Fruit fly (Drosophila melanogaster) whole organism, pupa: ENCODE measurements around the gene CG13051.

Experiments
- CG10348 ChIP-seq: fragments of 200-800 bp; sonication (Bioruptor generic); IDR thresholded peaks from 2 replicates; pipeline ENCODE4 v1.3.6; 2022; ENCODE audit warnings: missing biosample characterization, missing genetic modification characterization
- CG12605 ChIP-seq: fragments of 200-800 bp; sonication (Bioruptor generic); IDR thresholded peaks from 2 replicates; pipeline ENCODE4 v1.3.6; 2022; ENCODE audit warnings: missing biosample characterization, missing genetic modification characterization
- CG13204 ChIP-seq: fragments of 200-800 bp; sonication (Bioruptor generic); optimal IDR thresholded peaks from 2 replicates; lab custom pipeline; 2018; ENCODE audit warnings: missing biosample characterization, mild to moderate bottlenecking, missing genetic modification characterization, moderate library complexity
- CG14655 ChIP-seq: fragments of 200-800 bp; sonication (Bioruptor generic); optimal IDR thresholded peaks from 3 replicates; lab custom pipeline; 2017; ENCODE audit warnings: mild to moderate bottlenecking, missing biosample characterization, missing genetic modification reagents, missing genetic modification characterization
- CG15710 ChIP-seq: fragments of 200-800 bp; sonication (Bioruptor generic); optimal IDR thresholded peaks from 2 replicates; lab custom pipeline; 2018; ENCODE audit warnings: missing biosample characterization, mild to moderate bottlenecking, missing genetic modification characterization, moderate library complexity
- CG17806 ChIP-seq: fragments of 200-800 bp; sonication (Bioruptor generic); optimal IDR thresholded peaks from 2 replicates; lab custom pipeline; 2018; ENCODE audit warnings: missing biosample characterization, mild to moderate bottlenecking, missing genetic modification characterization, moderate library complexity
- CG32121 ChIP-seq: fragments of 200-800 bp; sonication (Bioruptor generic); IDR thresholded peaks from 2 replicates; pipeline ENCODE4 v1.3.6; 2022; ENCODE audit warnings: missing biosample characterization, missing genetic modification characterization
- CG34367 ChIP-seq: fragments of 200-800 bp; sonication (Bioruptor generic); optimal IDR thresholded peaks from 2 replicates; lab custom pipeline; 2018; ENCODE audit warnings: missing biosample characterization, mild to moderate bottlenecking, missing genetic modification characterization
- CG4496 ChIP-seq: fragments of 200-800 bp; sonication (Bioruptor generic); IDR thresholded peaks from 3 replicates; pipeline ENCODE4 v1.3.6; 2022; ENCODE audit warnings: missing biosample characterization, missing genetic modification characterization
- CG8159 ChIP-seq: fragments of 200-800 bp; sonication (Bioruptor generic); optimal IDR thresholded peaks from 3 replicates; lab custom pipeline; 2018; ENCODE audit warnings: missing biosample characterization, mild to moderate bottlenecking, missing genetic modification characterization, moderate library complexity
- CG8301 ChIP-seq: fragments of 200-800 bp; sonication (Bioruptor generic); optimal IDR thresholded peaks from 2 replicates; lab custom pipeline; 2018; ENCODE audit warnings: missing biosample characterization, mild to moderate bottlenecking, missing genetic modification characterization
- CG9948 ChIP-seq: fragments of 200-800 bp; sonication (Bioruptor generic); optimal IDR thresholded peaks from 2 replicates; lab custom pipeline; 2018; ENCODE audit warnings: missing biosample characterization, mild to moderate bottlenecking, missing genetic modification characterization, moderate library complexity
- D1 ChIP-seq: fragments of 200-800 bp; sonication (Bioruptor generic); optimal IDR thresholded peaks from 2 replicates; lab custom pipeline; 2018; ENCODE audit warnings: missing biosample characterization, mild to moderate bottlenecking, missing genetic modification characterization, moderate library complexity
- EcR ChIP-seq: fragments of 200-800 bp; sonication (Bioruptor generic); optimal IDR thresholded peaks from 3 replicates; lab custom pipeline; 2019; ENCODE audit warnings: missing biosample characterization, missing genetic modification characterization, mild to moderate bottlenecking, moderate library complexity, missing genetic modification reagents
- Ets98B ChIP-seq: fragments of 200-800 bp; sonication (Bioruptor generic); IDR thresholded peaks from 2 replicates; pipeline ENCODE4 v1.3.6; 2022; ENCODE audit warnings: missing biosample characterization, missing genetic modification characterization
- Pif1A ChIP-seq: fragments of 200-800 bp; sonication (Bioruptor generic); optimal IDR thresholded peaks from 3 replicates; lab custom pipeline; 2016; ENCODE audit warnings: missing biosample characterization, missing genetic modification characterization
- Pif1B ChIP-seq: fragments of 200-800 bp; sonication (Bioruptor generic); optimal IDR thresholded peaks from 3 replicates; lab custom pipeline; 2016; ENCODE audit warnings: missing biosample characterization, missing genetic modification characterization
- Snoo ChIP-seq: fragments of 200-800 bp; sonication (Bioruptor generic); optimal IDR thresholded peaks from 3 replicates; lab custom pipeline; 2017; ENCODE audit warnings: missing biosample characterization, mild to moderate bottlenecking, missing genetic modification characterization, inconsistent platforms
- fd96Ca ChIP-seq: fragments of 200-800 bp; sonication (Bioruptor generic); IDR thresholded peaks from 3 replicates; pipeline ENCODE4 v1.3.6; 2022; ENCODE audit warnings: missing biosample characterization, missing genetic modification characterization
- gl ChIP-seq: fragments of 200-800 bp; sonication (Bioruptor generic); optimal IDR thresholded peaks from 2 replicates; lab custom pipeline; 2018; ENCODE audit warnings: missing biosample characterization, mild to moderate bottlenecking, missing genetic modification characterization
- rn ChIP-seq: fragments of 200-800 bp; sonication (Bioruptor generic); IDR thresholded peaks from 2 replicates; pipeline ENCODE4 v1.3.6; 2022; ENCODE audit warnings: missing biosample characterization, missing genetic modification characterization

CG13051 gene

DNA sequence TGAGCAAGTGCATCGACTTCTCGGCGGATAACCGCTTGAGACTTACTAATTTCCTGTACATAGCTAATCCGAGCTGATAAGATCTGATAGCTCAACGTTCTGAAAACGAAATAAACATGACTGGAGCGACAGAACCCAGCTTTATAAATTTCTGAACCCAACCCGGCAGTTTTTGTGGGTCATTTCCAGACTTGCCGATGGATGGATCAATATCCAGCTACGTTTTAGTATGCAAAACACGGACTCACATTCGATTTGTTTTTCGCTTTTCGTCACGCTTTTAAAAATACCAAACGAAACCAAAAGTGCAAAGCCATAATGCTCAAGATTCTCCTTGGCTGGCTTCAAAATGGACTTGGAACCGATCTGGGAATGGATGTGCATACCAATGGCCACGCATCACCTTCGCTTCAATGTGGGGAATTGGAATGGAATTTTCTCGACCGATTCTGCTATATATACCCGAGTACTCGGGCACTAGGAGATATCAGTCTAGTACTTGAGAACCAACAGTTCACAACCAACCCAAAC lies 6.0 kb upstream of the CG13051 start, which contains the start of the genes CG34248 and CG13067:
Gene CG34248 (minus strand): TSS at position 101 of the 531 bp plus-strand sequence.
Gene CG13067 (plus strand): TSS at position 481 of the 531 bp plus-strand sequence.
- TF ChIP-seq CG10348 (GFP tag; lab: Robert Waterston, UW) (no peak), D1 (tag; lab: Kevin White, UChicago) (no peak), CG9948 (tag; lab: Kevin White, UChicago) (no peak), CG13204 (no peak), CG8159 (tag; lab: Kevin White, UChicago) (no peak), CG4496 (GFP tag; lab: Robert Waterston, UW) (no peak)
- TF ChIP-seq, all 21 proteins: peak for 0

dm6 chr3L:16269092-16269491 lies 4.2 kb upstream of the CG13051 start, which contains the start of gene CG13068:
Gene CG13068 (plus strand): TSS chr3L:16269392.
- TF ChIP-seq Ets98B (no peak), Pif1A (GFP tag; lab: Kevin White, UChicago) (no peak), CG4496 (GFP tag; lab: Robert Waterston, UW) (no peak), rn (GFP tag; lab: Robert Waterston, UW) (no peak), Pif1B (no peak), CG17806 (no peak), fd96Ca (GFP tag; lab: Robert Waterston, UW) (no peak), CG9948 (tag; lab: Kevin White, UChicago) (no peak), CG8159 (tag; lab: Kevin White, UChicago) (no peak), CG12605 (GFP tag; lab: Robert Waterston, UW) (no peak), Snoo (tag; lab: Kevin White, UChicago) (no peak), CG10348 (GFP tag; lab: Robert Waterston, UW) (no peak), CG14655 (GFP tag; lab: Kevin White, UChicago) (no peak), CG15710 (tag; lab: Kevin White, UChicago) (no peak)
- TF ChIP-seq, all 21 proteins: peak for 0

DNA sequence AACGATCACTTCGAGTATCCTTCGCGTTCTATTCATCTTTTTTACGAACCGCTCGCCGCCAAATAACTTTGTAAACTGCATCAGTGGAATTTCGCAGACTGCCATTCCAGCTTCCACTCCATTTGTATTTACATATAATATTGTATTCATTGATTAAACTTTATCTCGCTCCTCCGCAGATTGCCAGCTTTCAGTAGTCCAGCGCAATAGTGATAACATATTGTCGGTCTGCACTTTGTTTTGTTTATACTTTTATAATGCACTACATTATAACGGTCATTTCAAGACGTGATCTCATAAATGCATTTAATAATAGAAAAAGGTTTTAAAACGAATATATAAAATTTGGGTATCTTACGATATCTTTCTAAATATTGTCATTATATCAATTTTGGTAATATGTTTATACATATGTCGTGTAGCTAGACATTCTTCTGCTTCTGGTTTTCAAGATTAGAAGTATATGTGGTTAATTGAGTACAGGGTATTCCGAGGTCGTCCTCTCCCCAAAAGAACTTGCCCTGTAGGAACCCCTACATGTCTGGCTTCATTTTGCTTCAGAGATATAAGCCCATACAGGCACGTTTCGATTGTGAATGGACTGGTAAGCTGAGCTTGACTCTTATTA lies 3.3 kb upstream of the CG13051 start, which contains the start of gene CG4950:
Gene CG4950 (minus strand): TSS at position 51 of the 628 bp plus-strand sequence.
- TF ChIP-seq CG17806 (peak; percentile 57), gl (tag; lab: Kevin White, UChicago) (peak; percentile 12), CG15710 (tag; lab: Kevin White, UChicago) (peak; percentile 73), CG9948 (tag; lab: Kevin White, UChicago) (peak; percentile 53), CG12605 (GFP tag; lab: Robert Waterston, UW) (no peak), Pif1B (peak; percentile 10), CG34367 (tag; lab: Kevin White, UChicago) (peak; percentile 45), CG32121 (GFP tag; lab: Robert Waterston, UW) (no peak), CG14655 (GFP tag; lab: Kevin White, UChicago) (peak; percentile 65), D1 (tag; lab: Kevin White, UChicago) (no peak), fd96Ca (GFP tag; lab: Robert Waterston, UW) (no peak), Snoo (tag; lab: Kevin White, UChicago) (no peak), CG8159 (tag; lab: Kevin White, UChicago) (peak; percentile 75), CG8301 (tag; lab: Kevin White, UChicago) (peak; percentile 45), rn (GFP tag; lab: Robert Waterston, UW) (no peak), Pif1A (GFP tag; lab: Kevin White, UChicago) (peak; percentile 22), Ets98B (no peak), EcR (GFP tag; lab: Kevin White, UChicago) (no peak), CG4496 (GFP tag; lab: Robert Waterston, UW) (no peak; the same call in 2 of the 3 replicates), CG13204 (no peak), CG10348 (GFP tag; lab: Robert Waterston, UW) (no peak)
- TF ChIP-seq, all 21 proteins: peak for 10

DNA sequence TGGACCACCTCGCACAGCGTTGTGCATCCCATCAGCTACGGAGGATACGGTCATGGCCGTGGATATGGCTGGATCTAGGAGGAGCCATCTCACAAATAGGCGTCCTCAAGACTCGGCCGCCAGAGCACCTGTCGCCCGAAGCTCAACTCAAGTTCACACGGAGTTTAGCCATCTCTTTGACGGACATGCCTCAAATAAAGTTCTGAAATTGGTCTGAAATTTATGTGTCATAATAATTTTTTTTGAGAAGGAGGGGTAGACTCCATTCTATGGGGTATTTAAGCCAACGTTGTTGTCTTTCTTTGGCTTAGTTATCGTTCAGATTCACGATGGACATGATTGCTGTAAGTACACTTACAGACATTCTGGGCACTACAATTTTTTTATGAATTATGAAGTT lies 1.9 kb downstream of the CG13051 start, which contains the start of gene CG13070:
Gene CG13070 (plus strand): TSS at position 301 of the 400 bp plus-strand sequence.
- TF ChIP-seq gl (tag; lab: Kevin White, UChicago): no peak
- TF ChIP-seq CG12605 (GFP tag; lab: Robert Waterston, UW): no peak
- no peak for TF ChIP-seq CG15710 (tag; lab: Kevin White, UChicago)
- TF ChIP-seq Ets98B: no peak
- no peak for TF ChIP-seq CG34367 (tag; lab: Kevin White, UChicago)
- no peak for TF ChIP-seq CG8159 (tag; lab: Kevin White, UChicago)
- TF ChIP-seq Snoo (tag; lab: Kevin White, UChicago): no peak
- no peak for TF ChIP-seq CG13204
- no peak for TF ChIP-seq CG8301 (tag; lab: Kevin White, UChicago)
- TF ChIP-seq, all 21 proteins: peak for 0

- TF ChIP-seq CG13204 (no peak), CG9948 (tag; lab: Kevin White, UChicago) (no peak), gl (tag; lab: Kevin White, UChicago) (no peak), CG17806 (no peak), CG8301 (tag; lab: Kevin White, UChicago) (no peak), fd96Ca (GFP tag; lab: Robert Waterston, UW) (no peak), Pif1B (no peak), CG15710 (tag; lab: Kevin White, UChicago) (no peak), CG4496 (GFP tag; lab: Robert Waterston, UW) (no peak), D1 (tag; lab: Kevin White, UChicago) (no peak), Snoo (tag; lab: Kevin White, UChicago) (no peak), EcR (GFP tag; lab: Kevin White, UChicago) (no peak), Ets98B (no peak), CG14655 (GFP tag; lab: Kevin White, UChicago) (no peak), CG10348 (GFP tag; lab: Robert Waterston, UW) (no peak), Pif1A (GFP tag; lab: Kevin White, UChicago) (no peak)
- TF ChIP-seq, all 21 proteins: peak for 0
Measured at dm6 chr3L:16262440-16262839, 2.5 kb downstream of the CG13051 start, which contains the start of gene CG13071. Gene CG13071 (plus strand): TSS chr3L:16262740.
